Worm (Caenorhabditis elegans): ENCODE data around the gene F20C5.5.
"Not testable (repeated sequence)": the region's sequence is repeated elsewhere in the genome, so short reads cannot be mapped to it uniquely, and the experiment has no call there.

The F20C5.5 gene

DNA sequence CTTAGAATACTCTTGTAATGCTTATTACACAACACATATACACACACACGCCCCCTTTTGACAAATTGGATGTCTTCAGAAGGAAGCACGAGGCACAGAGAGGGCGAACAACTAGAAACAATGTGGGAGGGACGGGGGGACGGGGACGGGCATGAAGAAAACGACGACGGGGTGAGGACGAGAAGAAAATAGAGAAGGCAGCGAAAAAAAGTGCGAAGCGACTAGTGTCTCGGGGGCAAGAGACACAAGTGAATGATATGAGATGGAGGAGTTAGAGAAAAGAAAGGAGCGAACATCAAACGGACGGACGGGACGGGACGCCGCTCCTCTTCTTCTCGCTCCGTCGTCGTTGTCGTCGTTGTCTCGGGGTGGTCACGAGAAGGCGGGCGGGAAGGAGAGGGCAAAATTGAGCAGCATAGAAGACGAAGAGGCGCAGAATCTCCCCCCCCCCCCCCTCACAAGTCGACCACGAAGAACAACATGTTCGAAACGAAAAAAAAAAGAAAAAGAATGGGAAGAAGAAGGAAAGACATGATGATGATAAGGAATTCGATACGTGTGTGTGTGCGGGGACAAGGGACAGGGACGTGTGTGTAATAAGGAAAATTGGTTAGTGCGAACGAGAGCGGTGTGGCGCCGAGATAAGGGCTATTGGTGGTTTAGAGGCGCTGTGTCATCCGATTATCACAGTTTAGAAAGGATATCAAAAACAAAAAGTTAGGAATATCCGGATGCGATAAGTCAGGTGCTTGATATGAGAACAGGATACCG lies 25.6 kb upstream of the F20C5.5 start:
- no peak for TF ChIP-seq flt-1 (GFP tag; IDR thresholded peaks at IDR 0.05)
- TF ChIP-seq klf-2 (GFP tag; conservative IDR thresholded peaks at IDR 0.05): no peak
- no peak for TF ChIP-seq cog-1 (tag; optimal IDR thresholded peaks at IDR 0.05)
- no peak for TF ChIP-seq ztf-23 (GFP tag; IDR thresholded peaks at IDR 0.05)
- no peak for TF ChIP-seq med-1 (GFP tag; optimal IDR thresholded peaks at IDR 0.05; ENCODE audit: insufficient read depth)
- TF ChIP-seq ref-1 (GFP tag; conservative IDR thresholded peaks at IDR 0.05): no peak
- TF ChIP-seq T22C8.4 (GFP tag; IDR thresholded peaks at IDR 0.05): no peak
- no peak for TF ChIP-seq tab-1 (GFP tag; IDR thresholded peaks at IDR 0.05)
- TF ChIP-seq ztf-29 (GFP tag; IDR thresholded peaks at IDR 0.05): no peak

DNA sequence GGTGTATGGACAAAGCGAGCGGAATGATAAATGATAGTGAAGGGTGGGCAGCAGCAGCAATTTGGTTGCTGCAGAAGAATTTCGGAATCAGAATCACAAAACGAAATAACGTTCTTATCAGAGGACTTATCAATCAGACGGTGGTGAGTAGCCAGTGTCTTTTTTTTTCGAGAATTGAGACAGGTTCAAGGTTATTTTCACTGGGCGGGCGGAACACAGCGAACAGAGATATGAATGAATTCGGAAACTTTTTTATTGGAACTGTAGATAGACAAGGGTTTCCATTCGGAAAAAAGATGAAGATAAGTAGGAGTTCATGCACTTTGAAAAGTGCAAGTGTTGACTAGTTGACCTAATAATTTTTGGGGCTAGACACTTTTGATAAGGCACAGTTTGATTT lies 23.8 kb upstream of the F20C5.5 start:
- TF ChIP-seq flt-1 (GFP tag; IDR thresholded peaks at IDR 0.05) (no peak), klf-2 (GFP tag; conservative IDR thresholded peaks at IDR 0.05) (no peak), med-1 (GFP tag; optimal IDR thresholded peaks at IDR 0.05; ENCODE audit: insufficient read depth) (no peak), ztf-29 (GFP tag; IDR thresholded peaks at IDR 0.05) (no peak), T22C8.4 (GFP tag; IDR thresholded peaks at IDR 0.05) (no peak), ref-1 (GFP tag; conservative IDR thresholded peaks at IDR 0.05) (no peak), cog-1 (tag; optimal IDR thresholded peaks at IDR 0.05) (no peak), tab-1 (GFP tag; IDR thresholded peaks at IDR 0.05) (no peak), ztf-23 (GFP tag; IDR thresholded peaks at IDR 0.05) (no peak)

DNA sequence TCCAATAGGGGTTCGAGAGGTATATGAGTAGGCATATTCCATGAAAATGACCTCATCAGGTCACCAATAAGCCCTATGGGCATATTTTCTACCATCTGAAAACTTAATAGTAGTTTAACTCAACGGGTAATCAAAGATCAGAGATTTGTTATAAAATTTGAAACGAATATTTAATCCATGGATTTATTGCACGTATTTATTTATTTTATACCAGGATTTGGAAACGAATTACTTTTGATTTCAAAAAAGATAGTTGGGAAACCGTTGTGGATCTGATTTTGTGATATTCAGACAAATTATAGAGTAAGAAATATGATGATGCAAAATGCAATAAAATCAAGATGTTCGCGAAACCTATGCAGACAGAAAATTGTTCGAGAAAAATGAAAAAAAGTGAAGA lies 23.4 kb upstream of the F20C5.5 start, which contains the start of gene C33D9.3:
TSS of gene C33D9.3 (minus strand) at position 101 of the 400 bp plus-strand sequence.
- TF ChIP-seq ref-1 (GFP tag; conservative IDR thresholded peaks at IDR 0.05) (no peak), cog-1 (tag; optimal IDR thresholded peaks at IDR 0.05) (no peak), ztf-29 (GFP tag; IDR thresholded peaks at IDR 0.05) (no peak), tab-1 (GFP tag; IDR thresholded peaks at IDR 0.05) (no peak), klf-2 (GFP tag; conservative IDR thresholded peaks at IDR 0.05) (no peak)

DNA sequence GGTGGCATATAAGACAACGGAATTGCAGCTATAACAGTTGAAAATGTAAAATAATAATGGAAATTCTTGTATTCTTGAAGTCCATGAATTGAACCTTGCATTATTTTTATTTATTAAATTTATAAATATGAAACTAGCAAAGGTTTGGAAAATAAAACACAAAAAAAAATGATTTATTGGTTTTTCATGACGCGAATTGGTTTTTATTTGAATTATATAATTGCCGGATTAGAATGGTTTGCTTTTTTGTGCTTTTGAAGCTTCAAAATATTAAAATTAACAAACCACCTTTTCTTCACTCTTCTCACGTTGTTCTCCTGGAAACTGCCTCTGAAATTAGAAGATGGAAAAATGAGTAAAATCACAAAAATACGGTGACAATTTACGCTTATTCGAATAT lies 20.7 kb upstream of the F20C5.5 start, which contains the start of gene sru-35:
TSS of gene sru-35 (minus strand) at position 101 of the 400 bp plus-strand sequence.
- no peak for TF ChIP-seq ztf-23 (GFP tag; IDR thresholded peaks at IDR 0.05)
- no peak for TF ChIP-seq flt-1 (GFP tag; IDR thresholded peaks at IDR 0.05)
- no peak for TF ChIP-seq klf-2 (GFP tag; conservative IDR thresholded peaks at IDR 0.05)
- TF ChIP-seq ztf-29 (GFP tag; IDR thresholded peaks at IDR 0.05): no peak

DNA sequence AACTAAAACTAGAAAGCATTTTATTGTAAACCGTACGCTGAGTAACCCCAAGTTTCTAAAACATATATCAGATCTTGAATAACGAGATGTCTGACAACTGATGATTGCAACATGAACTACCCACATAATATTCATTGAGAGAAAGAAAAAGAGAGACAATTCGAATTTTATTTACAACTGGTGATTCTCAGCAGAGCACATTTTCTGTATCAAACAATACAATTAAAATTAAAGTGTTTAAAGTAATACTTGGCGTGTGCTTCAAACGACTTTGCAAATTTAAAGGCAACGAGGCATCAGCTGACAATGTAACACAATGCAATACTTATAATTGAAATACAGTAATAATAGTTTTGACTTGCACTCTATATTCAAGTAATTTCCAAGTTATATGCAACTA lies 18.6 kb upstream of the F20C5.5 start, which contains the start of gene C33D9.10:
TSS of gene C33D9.10 (minus strand) at position 101 of the 400 bp plus-strand sequence.
- TF ChIP-seq T22C8.4 (GFP tag; IDR thresholded peaks at IDR 0.05); klf-2 (GFP tag; conservative IDR thresholded peaks at IDR 0.05); ref-1 (GFP tag; conservative IDR thresholded peaks at IDR 0.05): not testable (repeated sequence)

- no peak for TF ChIP-seq med-1 (GFP tag; optimal IDR thresholded peaks at IDR 0.05; ENCODE audit: insufficient read depth)
- TF ChIP-seq ztf-29 (GFP tag; IDR thresholded peaks at IDR 0.05): no peak
- TF ChIP-seq tab-1 (GFP tag; IDR thresholded peaks at IDR 0.05): no peak
- TF ChIP-seq klf-2 (GFP tag; conservative IDR thresholded peaks at IDR 0.05): no peak
- no peak for TF ChIP-seq T22C8.4 (GFP tag; IDR thresholded peaks at IDR 0.05)
- no peak for TF ChIP-seq ref-1 (GFP tag; conservative IDR thresholded peaks at IDR 0.05)
Measured at ce11 chrIV:8786654-8787053, 17.2 kb upstream of the F20C5.5 start, which contains the start of gene C33D9.8. C33D9.8 (minus strand) TSS chrIV:8786752.

ce11 chrIV:8784855-8785327 lies 15.5 kb upstream of the F20C5.5 start, which contains the start of gene C33D9.13:
C33D9.13 (minus strand) TSS chrIV:8785277.
- TF ChIP-seq ref-1 (GFP tag; conservative IDR thresholded peaks at IDR 0.05) (no peak), flt-1 (GFP tag; IDR thresholded peaks at IDR 0.05) (no peak), ztf-23 (GFP tag; IDR thresholded peaks at IDR 0.05) (no peak), klf-2 (GFP tag; conservative IDR thresholded peaks at IDR 0.05) (no peak), T22C8.4 (GFP tag; IDR thresholded peaks at IDR 0.05) (no peak), ztf-29 (GFP tag; IDR thresholded peaks at IDR 0.05) (no peak), med-1 (GFP tag; optimal IDR thresholded peaks at IDR 0.05; ENCODE audit: insufficient read depth) (no peak), cog-1 (tag; optimal IDR thresholded peaks at IDR 0.05) (no peak), tab-1 (GFP tag; IDR thresholded peaks at IDR 0.05) (no peak)

ce11 chrIV:8782172-8782571 lies 12.7 kb upstream of the F20C5.5 start:
- TF ChIP-seq tab-1 (GFP tag; IDR thresholded peaks at IDR 0.05): 0 out of 2 replicates have a peak, but pooled peaks have one; percentile 51
- TF ChIP-seq ref-1 (GFP tag; conservative IDR thresholded peaks at IDR 0.05): no peak
- peak; percentile 92 for TF ChIP-seq ztf-29 (GFP tag; IDR thresholded peaks at IDR 0.05)
- no peak for TF ChIP-seq med-1 (GFP tag; optimal IDR thresholded peaks at IDR 0.05; ENCODE audit: insufficient read depth)
- TF ChIP-seq cog-1 (tag; optimal IDR thresholded peaks at IDR 0.05): peak; percentile 93
- peak; percentile 73 for TF ChIP-seq flt-1 (GFP tag; IDR thresholded peaks at IDR 0.05)

ce11 chrIV:8778045-8778444 lies 8.6 kb upstream of the F20C5.5 start, which contains the start of gene C33D9.6:
C33D9.6 (minus strand) TSS chrIV:8778145.
- no peak for TF ChIP-seq klf-2 (GFP tag; conservative IDR thresholded peaks at IDR 0.05)
- TF ChIP-seq med-1 (GFP tag; optimal IDR thresholded peaks at IDR 0.05; ENCODE audit: insufficient read depth): no peak
- TF ChIP-seq tab-1 (GFP tag; IDR thresholded peaks at IDR 0.05): no peak
- no peak for TF ChIP-seq ztf-23 (GFP tag; IDR thresholded peaks at IDR 0.05)
- TF ChIP-seq cog-1 (tag; optimal IDR thresholded peaks at IDR 0.05): no peak
- no peak for TF ChIP-seq flt-1 (GFP tag; IDR thresholded peaks at IDR 0.05)
- no peak for TF ChIP-seq T22C8.4 (GFP tag; IDR thresholded peaks at IDR 0.05)
- TF ChIP-seq ref-1 (GFP tag; conservative IDR thresholded peaks at IDR 0.05): no peak
- TF ChIP-seq ztf-29 (GFP tag; IDR thresholded peaks at IDR 0.05): no peak

DNA sequence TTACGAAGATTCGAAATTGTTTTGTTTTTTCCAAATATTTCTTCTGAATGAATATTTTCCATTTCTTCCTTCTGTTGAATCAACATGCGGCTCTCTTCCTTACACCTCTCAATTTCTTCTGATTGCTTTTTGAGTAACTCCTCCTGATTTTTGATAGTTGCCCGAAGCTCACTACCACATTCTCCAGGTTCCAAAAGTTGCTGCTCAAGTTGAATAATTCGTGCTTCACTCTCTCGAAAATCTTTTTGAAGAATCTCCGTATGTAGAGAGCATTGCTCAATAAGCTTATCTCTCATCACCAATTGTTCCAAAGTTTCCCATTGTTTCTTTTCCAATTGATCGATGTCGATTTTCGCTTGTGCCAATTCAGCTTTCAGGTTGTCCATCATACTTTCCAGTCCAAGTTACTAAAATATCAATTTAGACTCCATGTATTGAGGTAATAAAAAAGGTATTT lies 3.4 kb upstream of the F20C5.5 start, which contains the start of gene F20C5.6:
TSS of gene F20C5.6 (minus strand) at position 407 of the 457 bp plus-strand sequence.
- TF ChIP-seq cog-1 (tag; optimal IDR thresholded peaks at IDR 0.05) (no peak), ref-1 (GFP tag; conservative IDR thresholded peaks at IDR 0.05) (no peak), klf-2 (GFP tag; conservative IDR thresholded peaks at IDR 0.05) (no peak), T22C8.4 (GFP tag; IDR thresholded peaks at IDR 0.05) (no peak), ztf-29 (GFP tag; IDR thresholded peaks at IDR 0.05) (no peak), flt-1 (GFP tag; IDR thresholded peaks at IDR 0.05) (no peak), tab-1 (GFP tag; IDR thresholded peaks at IDR 0.05) (no peak), ztf-23 (GFP tag; IDR thresholded peaks at IDR 0.05) (no peak), med-1 (GFP tag; optimal IDR thresholded peaks at IDR 0.05; ENCODE audit: insufficient read depth) (no peak)

All from whole organism, midembryonic.